Fruit fly (Drosophila melanogaster) whole organism, prepupa: ENCODE measurements around the gene CG3184.

Experiments
- Blimp-1 ChIP-seq: fragments of 200-800 bp; sonication (Bioruptor generic); optimal IDR thresholded peaks from 3 replicates; lab custom pipeline; 2017; ENCODE audit warnings: missing biosample characterization, missing genetic modification characterization, mild to moderate bottlenecking, moderate library complexity, missing genetic modification reagents
- CG11762 ChIP-seq: fragments of 200-800 bp; sonication (Bioruptor generic); optimal IDR thresholded peaks from 3 replicates; lab custom pipeline; 2016; ENCODE audit warnings: missing biosample characterization, missing genetic modification characterization; ENCODE audit not compliant: insufficient read depth
- CG6163 ChIP-seq: fragments of 200-800 bp; sonication (Bioruptor generic); IDR thresholded peaks from 3 replicates; pipeline ENCODE4 v1.3.6; 2022; ENCODE audit warnings: missing biosample characterization, missing genetic modification characterization
- CG6854 ChIP-seq: fragments of 200-800 bp; sonication (Bioruptor generic); optimal IDR thresholded peaks from 2 replicates; lab custom pipeline; 2017; ENCODE audit warnings: missing biosample characterization, mild to moderate bottlenecking, missing genetic modification characterization
- CG8319 ChIP-seq: fragments of 200-800 bp; sonication (Bioruptor generic); optimal IDR thresholded peaks from 3 replicates; lab custom pipeline; 2016; ENCODE audit warnings: missing biosample characterization, missing genetic modification characterization
- Eip75B ChIP-seq: fragments of 200-800 bp; sonication (Bioruptor generic); optimal IDR thresholded peaks from 3 replicates; lab custom pipeline; 2016; ENCODE audit warnings: missing biosample characterization, missing genetic modification characterization
- Eip93F ChIP-seq: fragments of 200-800 bp; sonication (Bioruptor generic); optimal IDR thresholded peaks from 2 replicates; lab custom pipeline; 2016; ENCODE audit warnings: missing biosample characterization, mild to moderate bottlenecking, missing genetic modification characterization
- Hr4 ChIP-seq: fragments of 200-800 bp; sonication (Bioruptor generic); optimal IDR thresholded peaks from 3 replicates; lab custom pipeline; 2016; ENCODE audit warnings: missing biosample characterization, missing genetic modification characterization
- Lpt ChIP-seq: fragments of 200-800 bp; sonication (Bioruptor generic); optimal IDR thresholded peaks from 3 replicates; lab custom pipeline; 2016; ENCODE audit warnings: missing biosample characterization, missing genetic modification characterization
- OdsH ChIP-seq: fragments of 200-800 bp; sonication (Bioruptor generic); optimal IDR thresholded peaks from 3 replicates; lab custom pipeline; 2016; ENCODE audit warnings: missing biosample characterization, missing genetic modification characterization
- fd85E ChIP-seq: fragments of 200-800 bp; sonication (Bioruptor generic); optimal IDR thresholded peaks from 3 replicates; lab custom pipeline; 2016; ENCODE audit warnings: missing biosample characterization, missing genetic modification characterization
- svp ChIP-seq: fragments of 200-800 bp; sonication (Bioruptor generic); peaks from one replicate; lab custom pipeline; 2016; ENCODE audit warnings: missing biosample characterization, missing genetic modification characterization
- vri ChIP-seq: fragments of 200-800 bp; sonication (Bioruptor generic); optimal IDR thresholded peaks from 3 replicates; lab custom pipeline; 2016; ENCODE audit warnings: missing biosample characterization, mild to moderate bottlenecking, missing genetic modification characterization

- TF ChIP-seq Eip75B (GFP tag; lab: Kevin White, UChicago) (no peak), fd85E (GFP tag; lab: Kevin White, UChicago) (no peak), CG6854 (no peak), svp (GFP tag; lab: Kevin White, UChicago) (peak; percentile 68), Hr4 (no peak), Lpt (GFP tag; lab: Kevin White, UChicago) (no peak), CG11762 (no peak), Blimp-1 (GFP tag; lab: Kevin White, UChicago) (no peak), CG6163 (GFP tag; lab: Robert Waterston, UW) (no peak), CG8319 (GFP tag; lab: Kevin White, UChicago) (no peak), vri (GFP tag; lab: Kevin White, UChicago) (no peak), OdsH (GFP tag; lab: Kevin White, UChicago) (no peak), Eip93F (GFP tag; lab: Kevin White, UChicago) (no peak)
Observed at dm6 chrX:6723622-6724021, 35.0 kb upstream of the CG3184 start.
